Fruit fly (Drosophila melanogaster) whole organism, embryonic: ENCODE measurements around the gene Gr36c.

ENCODE experiments used
- CG13775 ChIP-seq: fragments of 200-800 bp; sonication (Bioruptor generic); optimal IDR thresholded peaks from 3 replicates; lab custom pipeline; 2017; ENCODE audit warnings: missing biosample characterization, mild to moderate bottlenecking, missing genetic modification characterization
- CG18599 ChIP-seq: fragments of 200-800 bp; sonication (Bioruptor generic); optimal IDR thresholded peaks from 3 replicates; lab custom pipeline; 2017; ENCODE audit warnings: missing biosample characterization, missing genetic modification characterization, mild to moderate bottlenecking, moderate library complexity, missing genetic modification reagents
- CG9437 ChIP-seq: fragments of 200-800 bp; sonication (Bioruptor generic); optimal IDR thresholded peaks from 2 replicates; lab custom pipeline; 2018; ENCODE audit warnings: missing biosample characterization, mild to moderate bottlenecking, missing genetic modification characterization
- jumu ChIP-seq: fragments of 200-800 bp; sonication (Bioruptor generic); optimal IDR thresholded peaks from 3 replicates; lab custom pipeline; 2016; ENCODE audit warnings: missing biosample characterization, missing genetic modification characterization
- wdn ChIP-seq: fragments of 200-800 bp; sonication (Bioruptor generic); IDR thresholded peaks from 2 replicates; pipeline ENCODE4 v1.3.6; 2022; ENCODE audit warnings: missing biosample characterization, missing genetic modification characterization

- TF ChIP-seq CG9437 (no peak), CG13775 (GFP tag; lab: Kevin White, UChicago) (no peak), wdn (GFP tag; lab: Robert Waterston, UW) (no peak), jumu (no peak), CG18599 (GFP tag; lab: Kevin White, UChicago) (no peak)
Observed at dm6 chr2L:17173181-17173580, 7.0 kb upstream of the Gr36c start, which contains the start of gene CG34169.
